ENCODE assay signal across 4 worm cellular contexts in the genomic region with DNA sequence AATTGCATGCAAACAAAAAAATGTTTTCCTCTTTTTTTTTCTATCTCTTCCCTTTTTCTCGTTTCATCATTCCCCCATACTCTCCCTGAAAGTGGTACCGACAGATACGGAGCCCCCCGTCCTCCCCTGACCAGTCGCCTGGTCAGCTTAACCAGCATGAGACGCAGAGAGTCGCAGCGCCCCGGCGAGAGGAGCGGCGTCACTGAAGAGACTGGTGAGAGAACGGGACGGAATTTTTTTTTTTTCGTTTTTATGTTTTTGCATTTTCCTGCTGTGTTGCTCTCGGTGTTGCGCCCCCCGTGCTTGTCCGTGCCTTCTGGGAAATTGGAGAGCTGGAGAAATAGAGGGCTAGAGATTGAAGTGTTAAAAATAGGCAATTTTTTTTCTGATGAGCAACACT.
TF ChIP-seq lines count a peak whose summit lies in the region.

No protein-coding gene starts in this region.

TF ChIP-seq in whole organism, L1 larva, 84 proteins besides CTCF, POLR2A, EP300 and RAD21 (continued from another document):
- TF ChIP-seq dsc-1 (tag; optimal IDR thresholded peaks at IDR 0.05; lab: Kevin White, UChicago): peak; percentile 35
- TF ChIP-seq aly-2 (tag; optimal IDR thresholded peaks at IDR 0.05; lab: Kevin White, UChicago): peak; percentile 60
- TF ChIP-seq swsn-7 (tag; optimal IDR thresholded peaks at IDR 0.05; lab: Kevin White, UChicago): peak; percentile 88
- no peak for TF ChIP-seq tlp-1 (tag; optimal IDR thresholded peaks at IDR 0.05; lab: Kevin White, UChicago)
- TF ChIP-seq nhr-20 (tag; optimal IDR thresholded peaks at IDR 0.05; lab: Kevin White, UChicago): peak; percentile 22
- TF ChIP-seq lin-14 (GFP tag; optimal IDR thresholded peaks at IDR 0.05; lab: Kevin White, UChicago): peak; percentile 97
- TF ChIP-seq unc-30 (tag; optimal IDR thresholded peaks at IDR 0.05; lab: Kevin White, UChicago): peak; percentile 89
- peak; percentile 87 for TF ChIP-seq nhr-71 (tag; optimal IDR thresholded peaks at IDR 0.05; lab: Kevin White, UChicago)
- TF ChIP-seq mdl-1 (tag; optimal IDR thresholded peaks at IDR 0.05; lab: Kevin White, UChicago): peak in 1 of 2 experiments; percentile 64
- TF ChIP-seq egl-13 (tag; optimal IDR thresholded peaks at IDR 0.05; lab: Kevin White, UChicago): peak; percentile 68
- TF ChIP-seq lin-13 (GFP tag; optimal IDR thresholded peaks at IDR 0.05; lab: Kevin White, UChicago): peak; percentile 53
- TF ChIP-seq unc-130 (tag; optimal IDR thresholded peaks at IDR 0.05; lab: Kevin White, UChicago): peak; percentile 49
- TF ChIP-seq lir-3 (tag; optimal IDR thresholded peaks at IDR 0.05; lab: Kevin White, UChicago; ENCODE audit: poor library complexity): peak; percentile 25
- no peak for TF ChIP-seq ceh-8 (GFP tag; optimal IDR thresholded peaks at IDR 0.05; lab: Kevin White, UChicago)
- peak; percentile 71 for TF ChIP-seq snu-23 (GFP tag; optimal IDR thresholded peaks at IDR 0.05; lab: Kevin White, UChicago)
- TF ChIP-seq nhr-28 (tag; optimal IDR thresholded peaks at IDR 0.05; lab: Kevin White, UChicago): no peak
- peak; percentile 1 for TF ChIP-seq blmp-1 (tag; optimal IDR thresholded peaks at IDR 0.05; lab: Kevin White, UChicago)
- peak; percentile 34 for TF ChIP-seq C16A3.4 (tag; optimal IDR thresholded peaks at IDR 0.05; lab: Kevin White, UChicago)
- TF ChIP-seq ztf-4 (tag; optimal IDR thresholded peaks at IDR 0.05; lab: Kevin White, UChicago): peak; percentile 85
- TF ChIP-seq ztf-11 (tag; optimal IDR thresholded peaks at IDR 0.05; lab: Kevin White, UChicago): no peak
- no peak for TF ChIP-seq ceh-88 (GFP tag; IDR thresholded peaks at IDR 0.05; lab: Robert Waterston, UW)
- peak; percentile 73 to 83 for TF ChIP-seq lsy-2 (tag; optimal IDR thresholded peaks at IDR 0.05; lab: Kevin White, UChicago)
- TF ChIP-seq skn-1 (tag; optimal IDR thresholded peaks at IDR 0.05; lab: Kevin White, UChicago): peak; percentile 85
- peak; percentile 46 for TF ChIP-seq C04F5.9 (tag; optimal IDR thresholded peaks at IDR 0.05; lab: Kevin White, UChicago)
TF ChIP-seq in whole organism, L1 larva: peak in this region for 46.

TF ChIP-seq in whole organism, L2 larva, 48 proteins besides CTCF, POLR2A, EP300 and RAD21 (continued from another document):
- TF ChIP-seq ztf-4 (tag; optimal IDR thresholded peaks at IDR 0.05; lab: Kevin White, UChicago) (peak; percentile 4), egl-27 (tag; optimal IDR thresholded peaks at IDR 0.05; lab: Kevin White, UChicago) (peak; percentile 81), lin-13 (GFP tag; optimal IDR thresholded peaks at IDR 0.05; lab: Kevin White, UChicago) (peak; percentile 63), blmp-1 (tag; optimal IDR thresholded peaks at IDR 0.05; lab: Kevin White, UChicago; ENCODE audit: insufficient read depth) (no peak), unc-39 (tag; optimal IDR thresholded peaks at IDR 0.05; lab: Kevin White, UChicago) (no peak), F13H6.1 (tag; optimal IDR thresholded peaks at IDR 0.05; lab: Kevin White, UChicago) (peak; percentile 100), elt-3 (tag; optimal IDR thresholded peaks at IDR 0.05; lab: Kevin White, UChicago) (no peak), mbf-1 (tag; optimal IDR thresholded peaks at IDR 0.05; lab: Kevin White, UChicago) (no peak), ceh-82 (tag; optimal IDR thresholded peaks at IDR 0.05; lab: Kevin White, UChicago) (peak; percentile 58), mdl-1 (tag; optimal IDR thresholded peaks at IDR 0.05; lab: Kevin White, UChicago) (peak; percentile 87), nhr-11 (tag; optimal IDR thresholded peaks at IDR 0.05; lab: Kevin White, UChicago) (peak; percentile 45)

TF ChIP-seq in whole organism, L3 larva, 47 proteins besides CTCF, POLR2A, EP300 and RAD21 (continued from another document):
- TF ChIP-seq jun-1 (tag; optimal IDR thresholded peaks at IDR 0.05; lab: Kevin White, UChicago) (peak; percentile 81), tbx-2 (tag; optimal IDR thresholded peaks at IDR 0.05; lab: Kevin White, UChicago) (peak; percentile 76), R02D3.7 (tag; optimal IDR thresholded peaks at IDR 0.05; lab: Kevin White, UChicago) (peak; percentile 78), zag-1 (tag; optimal IDR thresholded peaks at IDR 0.05; lab: Kevin White, UChicago) (peak; percentile 65), pqm-1 (tag; optimal IDR thresholded peaks at IDR 0.05; lab: Kevin White, UChicago) (peak; percentile 79), mdl-1 (tag; optimal IDR thresholded peaks at IDR 0.05; lab: Kevin White, UChicago) (peak; percentile 70), hmg-11 (tag; optimal IDR thresholded peaks at IDR 0.05; lab: Kevin White, UChicago) (peak; percentile 88), aly-2 (tag; optimal IDR thresholded peaks at IDR 0.05; lab: Kevin White, UChicago) (no peak)

TF ChIP-seq in whole organism, L4 larva, 104 proteins besides CTCF, POLR2A, EP300 and RAD21 (continued from another document):
- no peak for TF ChIP-seq nhr-237 (tag; optimal IDR thresholded peaks at IDR 0.05; lab: Kevin White, UChicago)
- TF ChIP-seq ceh-62 (tag; optimal IDR thresholded peaks at IDR 0.05; lab: Kevin White, UChicago): no peak
- peak; percentile 61 for TF ChIP-seq spr-1 (tag; optimal IDR thresholded peaks at IDR 0.05; lab: Kevin White, UChicago)
- no peak for TF ChIP-seq mxl-2 (GFP tag; conservative IDR thresholded peaks at IDR 0.05; lab: Robert Waterston, UW)
- no peak for TF ChIP-seq aly-2 (tag; optimal IDR thresholded peaks at IDR 0.05; lab: Kevin White, UChicago)
- TF ChIP-seq egl-43 (GFP tag; IDR thresholded peaks at IDR 0.05; lab: Robert Waterston, UW): peak; percentile 80
- TF ChIP-seq mdl-1 (tag; optimal IDR thresholded peaks at IDR 0.05; lab: Kevin White, UChicago): peak; percentile 86 to 94
- no peak for TF ChIP-seq ceh-82 (tag; optimal IDR thresholded peaks at IDR 0.05; lab: Kevin White, UChicago)
- TF ChIP-seq lin-29 (GFP tag; IDR thresholded peaks at IDR 0.05; lab: Robert Waterston, UW): 0 out of 2 replicates have a peak, but pooled peaks have one; percentile 15
- peak; percentile 97 for TF ChIP-seq dve-1 (tag; optimal IDR thresholded peaks at IDR 0.05; lab: Kevin White, UChicago; ENCODE audit: insufficient read depth)
- no peak for TF ChIP-seq ces-1 (GFP tag; optimal IDR thresholded peaks at IDR 0.05; lab: Kevin White, UChicago)
- peak; percentile 88 for TF ChIP-seq saeg-2 (GFP tag; IDR thresholded peaks at IDR 0.05; lab: Robert Waterston, UW)
- TF ChIP-seq ctbp-1 (GFP tag; IDR thresholded peaks at IDR 0.05; lab: Robert Waterston, UW): peak; percentile 86
- no peak for TF ChIP-seq ceh-28 (tag; optimal IDR thresholded peaks at IDR 0.05; lab: Kevin White, UChicago)
- peak; percentile 43 for TF ChIP-seq zag-1 (tag; optimal IDR thresholded peaks at IDR 0.05; lab: Kevin White, UChicago)
- peak in 1 of 2 experiments; percentile 51 for TF ChIP-seq unc-62 (GFP tag; optimal IDR thresholded peaks at IDR 0.05 in 1 of 2; lab: Kevin White, UChicago)
- no peak for TF ChIP-seq unc-62 (tag; optimal IDR thresholded peaks at IDR 0.05; lab: Kevin White, UChicago)
- TF ChIP-seq unc-39 (tag; optimal IDR thresholded peaks at IDR 0.05; lab: Kevin White, UChicago): no peak
- TF ChIP-seq nhr-41 (GFP tag; IDR thresholded peaks at IDR 0.05; lab: Robert Waterston, UW): no peak
- TF ChIP-seq madf-9 (GFP tag; conservative IDR thresholded peaks at IDR 0.05; lab: Robert Waterston, UW): 0 out of 2 replicates have a peak, but pooled peaks have one; percentile 26
- no peak for TF ChIP-seq Y5F2A.4 (GFP tag; optimal IDR thresholded peaks at IDR 0.05; lab: Kevin White, UChicago)
- peak; percentile 46 for TF ChIP-seq F10B5.3 (tag; optimal IDR thresholded peaks at IDR 0.05; lab: Kevin White, UChicago)
- peak; percentile 54 for TF ChIP-seq lin-38 (GFP tag; IDR thresholded peaks at IDR 0.05; lab: Robert Waterston, UW)
- TF ChIP-seq pha-4 (GFP tag; IDR thresholded peaks at IDR 0.05; lab: Robert Waterston, UW): peak; percentile 85
- no peak for TF ChIP-seq pha-4 (tag; optimal IDR thresholded peaks at IDR 0.05; lab: Kevin White, UChicago)
- TF ChIP-seq unc-130 (GFP tag; optimal IDR thresholded peaks at IDR 0.05; lab: Kevin White, UChicago): no peak
- TF ChIP-seq F26F4.8 (GFP tag; conservative IDR thresholded peaks at IDR 0.05; lab: Robert Waterston, UW): no peak
- peak in 1 of 2 experiments; percentile 86 for TF ChIP-seq daf-16 (GFP tag; optimal IDR thresholded peaks at IDR 0.05; lab: Kevin White, UChicago)
- TF ChIP-seq daf-16 (tag; optimal IDR thresholded peaks at IDR 0.05; lab: Kevin White, UChicago): peak; percentile 89
- TF ChIP-seq T20F7.1 (GFP tag; optimal IDR thresholded peaks at IDR 0.05; lab: Kevin White, UChicago): no peak
- no peak for TF ChIP-seq vab-7 (GFP tag; IDR thresholded peaks at IDR 0.05; lab: Robert Waterston, UW)
- TF ChIP-seq F44E2.7 (GFP tag; IDR thresholded peaks at IDR 0.05; lab: Robert Waterston, UW): no peak
- peak; percentile 97 for TF ChIP-seq fkh-10 (GFP tag; optimal IDR thresholded peaks at IDR 0.05; lab: Kevin White, UChicago)
- TF ChIP-seq ztf-7 (tag; optimal IDR thresholded peaks at IDR 0.05; lab: Kevin White, UChicago): no peak
- TF ChIP-seq nhr-10 (tag; optimal IDR thresholded peaks at IDR 0.05; lab: Kevin White, UChicago): peak; percentile 34
- peak; percentile 2 to 89 for TF ChIP-seq hif-1 (tag; optimal IDR thresholded peaks at IDR 0.05; lab: Kevin White, UChicago)
- no peak for TF ChIP-seq mdt-29 (GFP tag; IDR thresholded peaks at IDR 0.05; lab: Robert Waterston, UW)
- TF ChIP-seq T26A8.4 (GFP tag; IDR thresholded peaks at IDR 0.05; lab: Robert Waterston, UW): peak; percentile 88
- TF ChIP-seq zip-2 (tag; optimal IDR thresholded peaks at IDR 0.05; lab: Kevin White, UChicago): no peak
- peak; percentile 52 for TF ChIP-seq nhr-6 (tag; optimal IDR thresholded peaks at IDR 0.05; lab: Kevin White, UChicago)
- no peak for TF ChIP-seq nhr-111 (GFP tag; optimal IDR thresholded peaks at IDR 0.05; lab: Kevin White, UChicago)
- TF ChIP-seq Y48G9A.11 (GFP tag; IDR thresholded peaks at IDR 0.05; lab: Robert Waterston, UW): no peak
- TF ChIP-seq nhr-48 (tag; optimal IDR thresholded peaks at IDR 0.05; lab: Kevin White, UChicago): peak; percentile 86
- no peak for TF ChIP-seq ZK337.2 (GFP tag; IDR thresholded peaks at IDR 0.05; lab: Robert Waterston, UW)
- TF ChIP-seq gei-8 (GFP tag; optimal IDR thresholded peaks at IDR 0.05; lab: Kevin White, UChicago): no peak
- TF ChIP-seq nhr-11 (tag; optimal IDR thresholded peaks at IDR 0.05; lab: Kevin White, UChicago): peak; percentile 85
- no peak for TF ChIP-seq ztf-11 (tag; optimal IDR thresholded peaks at IDR 0.05; lab: Kevin White, UChicago)
- no peak for TF ChIP-seq daf-8 (GFP tag; IDR thresholded peaks at IDR 0.05; lab: Robert Waterston, UW)
- no peak for TF ChIP-seq F49E8.2 (tag; optimal IDR thresholded peaks at IDR 0.05; lab: Kevin White, UChicago; ENCODE audit: borderline replicate concordance)
- TF ChIP-seq tra-1 (GFP tag; IDR thresholded peaks at IDR 0.05; lab: Robert Waterston, UW): peak; percentile 62; the same call in 1 of the 2 replicates
- TF ChIP-seq madf-5 (GFP tag; IDR thresholded peaks at IDR 0.05; lab: Robert Waterston, UW): 0 out of 4 replicates have a peak, but pooled peaks of 1 of the 2 experiments have one; percentile 35
- 0 out of 2 replicates have a peak, but pooled peaks have one; percentile 46 for TF ChIP-seq snpc-1.2 (GFP tag; IDR thresholded peaks at IDR 0.05; lab: Robert Waterston, UW)
- peak; percentile 90 for TF ChIP-seq ceh-20 (GFP tag; IDR thresholded peaks at IDR 0.05; lab: Robert Waterston, UW)
- TF ChIP-seq F37D6.2 (tag; optimal IDR thresholded peaks at IDR 0.05; lab: Kevin White, UChicago): peak; percentile 81
- no peak for TF ChIP-seq daf-12 (tag; optimal IDR thresholded peaks at IDR 0.05; lab: Kevin White, UChicago)
- no peak for TF ChIP-seq ceh-44 (GFP tag; IDR thresholded peaks at IDR 0.05; lab: Robert Waterston, UW)
- peak; percentile 67 for TF ChIP-seq lin-13 (GFP tag; optimal IDR thresholded peaks at IDR 0.05; lab: Kevin White, UChicago)
- TF ChIP-seq D1046.2 (GFP tag; IDR thresholded peaks at IDR 0.05; lab: Robert Waterston, UW): no peak
- TF ChIP-seq hlh-11 (tag; optimal IDR thresholded peaks at IDR 0.05; lab: Kevin White, UChicago): peak; percentile 99
- no peak for TF ChIP-seq tag-97 (GFP tag; IDR thresholded peaks at IDR 0.05; lab: Robert Waterston, UW)
- no peak for TF ChIP-seq dmd-8 (GFP tag; IDR thresholded peaks at IDR 0.05; lab: Robert Waterston, UW)
- peak; percentile 56 for TF ChIP-seq dpl-1 (GFP tag; optimal IDR thresholded peaks at IDR 0.05; lab: Kevin White, UChicago)
- peak; percentile 95 for TF ChIP-seq set-16 (GFP tag; IDR thresholded peaks at IDR 0.05; lab: Robert Waterston, UW)
- TF ChIP-seq lin-15B (tag; optimal IDR thresholded peaks at IDR 0.05; lab: Kevin White, UChicago): no peak
- no peak for TF ChIP-seq jun-1 (tag; optimal IDR thresholded peaks at IDR 0.05; lab: Kevin White, UChicago)
- TF ChIP-seq dmd-9 (GFP tag; IDR thresholded peaks at IDR 0.05; lab: Robert Waterston, UW): no peak
- TF ChIP-seq ZK546.5 (tag; optimal IDR thresholded peaks at IDR 0.05; lab: Kevin White, UChicago): peak in 1 of 2 experiments; percentile 17
- TF ChIP-seq mes-2 (tag; optimal IDR thresholded peaks at IDR 0.05; lab: Kevin White, UChicago; ENCODE audit: poor library complexity, severe bottlenecking): peak; percentile 67
- no peak for TF ChIP-seq zfp-2 (tag; optimal IDR thresholded peaks at IDR 0.05; lab: Kevin White, UChicago)
- no peak for TF ChIP-seq R02D3.7 (tag; optimal IDR thresholded peaks at IDR 0.05; lab: Kevin White, UChicago)
